Fruit fly (Drosophila melanogaster) whole organism, embryonic: ENCODE measurements around the gene CG32075.

Experiments used
- Atf-2 ChIP-seq: fragments of 200-800 bp; sonication (Bioruptor generic); optimal IDR thresholded peaks from 2 replicates; lab custom pipeline; 2016; ENCODE audit warnings: missing biosample characterization, missing genetic modification characterization
- BEAF-32 ChIP-seq: fragments of 200-800 bp; sonication (Bioruptor generic); optimal IDR thresholded peaks from 3 replicates; lab custom pipeline; 2017; ENCODE audit warnings: missing biosample characterization, missing genetic modification characterization, mild to moderate bottlenecking, moderate library complexity, missing genetic modification reagents
- CG1024 ChIP-seq: fragments of 200-800 bp; sonication (Bioruptor generic); IDR thresholded peaks from 2 replicates; pipeline ENCODE4 v1.3.6; 2022; ENCODE audit warnings: missing biosample characterization, missing genetic modification characterization
- CG11247 ChIP-seq: fragments of 200-800 bp; sonication (Bioruptor generic); IDR thresholded peaks from 2 replicates; pipeline ENCODE4 v1.3.6; 2022; ENCODE audit warnings: missing biosample characterization, missing genetic modification characterization
- CG11504 ChIP-seq: fragments of 200-800 bp; sonication (Bioruptor generic); optimal IDR thresholded peaks from 3 replicates; lab custom pipeline; 2019; ENCODE audit warnings: missing biosample characterization, mild to moderate bottlenecking, missing genetic modification characterization, moderate library complexity
- CG12071 ChIP-seq: fragments of 200-800 bp; sonication (Bioruptor generic); optimal IDR thresholded peaks from 3 replicates; lab custom pipeline; 2018; ENCODE audit warnings: missing biosample characterization, mild to moderate bottlenecking, missing genetic modification characterization
- CG12219 ChIP-seq: fragments of 200-800 bp; sonication (Bioruptor generic); optimal IDR thresholded peaks from 3 replicates; lab custom pipeline; 2018; ENCODE audit warnings: missing biosample characterization, mild to moderate bottlenecking, missing genetic modification characterization
- CG13296 ChIP-seq: fragments of 200-800 bp; sonication (Bioruptor generic); optimal IDR thresholded peaks from 3 replicates; lab custom pipeline; 2018; ENCODE audit warnings: missing biosample characterization, mild to moderate bottlenecking, missing genetic modification characterization
- CG13424 ChIP-seq: fragments of 200-800 bp; sonication (Bioruptor generic); optimal IDR thresholded peaks from 2 replicates; lab custom pipeline; 2019; ENCODE audit warnings: missing biosample characterization, mild to moderate bottlenecking, missing genetic modification characterization, moderate library complexity
- CG14667 ChIP-seq: fragments of 200-800 bp; sonication (Bioruptor generic); IDR thresholded peaks from 2 replicates; pipeline ENCODE4 v1.3.6; 2022; ENCODE audit warnings: missing biosample characterization, missing genetic modification characterization
- CG15514 ChIP-seq: fragments of 200-800 bp; sonication (Bioruptor generic); optimal IDR thresholded peaks from 3 replicates; lab custom pipeline; 2017; ENCODE audit warnings: missing biosample characterization, missing genetic modification characterization, mild to moderate bottlenecking, moderate library complexity, missing genetic modification reagents
- CG16815 ChIP-seq: fragments of 200-800 bp; sonication (Bioruptor generic); optimal IDR thresholded peaks from 3 replicates; lab custom pipeline; 2017; ENCODE audit warnings: missing biosample characterization, mild to moderate bottlenecking, missing genetic modification characterization
- CG16863 ChIP-seq: fragments of 200-800 bp; sonication (Bioruptor generic); optimal IDR thresholded peaks from 3 replicates; lab custom pipeline; 2016; ENCODE audit warnings: missing biosample characterization, missing genetic modification characterization
- CG3407 ChIP-seq: fragments of 200-800 bp; sonication (Bioruptor generic); optimal IDR thresholded peaks from 2 replicates; lab custom pipeline; 2018; ENCODE audit warnings: missing biosample characterization, mild to moderate bottlenecking, missing genetic modification characterization
- CG5245 ChIP-seq: fragments of 200-800 bp; sonication (Bioruptor generic); optimal IDR thresholded peaks from 3 replicates; lab custom pipeline; 2016; ENCODE audit warnings: missing biosample characterization, missing genetic modification characterization
- CG7987 ChIP-seq: fragments of 200-800 bp; sonication (Bioruptor generic); optimal IDR thresholded peaks from 2 replicates; lab custom pipeline; 2018; ENCODE audit warnings: missing biosample characterization, mild to moderate bottlenecking, missing genetic modification characterization, moderate library complexity
- CG8290 ChIP-seq, 3 experiments: fragments of 200-800 bp; sonication (Bioruptor generic); optimal IDR thresholded peaks; 2 replicates each; lab custom pipeline; 2016 to 2019; ENCODE audit warnings: missing biosample characterization in 3 of 3, missing genetic modification characterization in 3 of 3, mild to moderate bottlenecking in 2 of 3, moderate library complexity in 1 of 3
- CG9727 ChIP-seq: fragments of 200-800 bp; sonication (Bioruptor generic); optimal IDR thresholded peaks from 3 replicates; lab custom pipeline; 2017; ENCODE audit warnings: missing biosample characterization, mild to moderate bottlenecking, missing genetic modification characterization
- CTCF ChIP-seq: fragments of 200-800 bp; sonication (Bioruptor generic); optimal IDR thresholded peaks from 2 replicates; lab custom pipeline; 2017; ENCODE audit warnings: missing biosample characterization, mild to moderate bottlenecking, missing genetic modification characterization, moderate library complexity
- CoRest ChIP-seq: fragments of 200-800 bp; sonication (Bioruptor generic); optimal IDR thresholded peaks from 3 replicates; lab custom pipeline; 2018; ENCODE audit warnings: missing biosample characterization, mild to moderate bottlenecking, missing genetic modification characterization, moderate library complexity
- CrebB ChIP-seq: fragments of 200-800 bp; sonication (Bioruptor generic); optimal IDR thresholded peaks from 3 replicates; lab custom pipeline; 2018; ENCODE audit warnings: missing biosample characterization, mild to moderate bottlenecking, missing genetic modification characterization
- Dek ChIP-seq: fragments of 200-800 bp; sonication (Bioruptor generic); optimal IDR thresholded peaks from 3 replicates; lab custom pipeline; 2019; ENCODE audit warnings: missing biosample characterization, mild to moderate bottlenecking, missing genetic modification characterization, moderate library complexity
- Dip3 ChIP-seq: fragments of 200-800 bp; sonication (Bioruptor generic); optimal IDR thresholded peaks from 3 replicates; lab custom pipeline; 2016; ENCODE audit warnings: missing biosample characterization, missing genetic modification characterization
- Dp ChIP-seq: fragments of 200-800 bp; sonication (Bioruptor generic); optimal IDR thresholded peaks from 2 replicates; lab custom pipeline; 2018; ENCODE audit warnings: missing biosample characterization, mild to moderate bottlenecking, missing genetic modification characterization, moderate library complexity
- ERR ChIP-seq: fragments of 200-800 bp; sonication (Bioruptor generic); optimal IDR thresholded peaks from 2 replicates; lab custom pipeline; 2016; ENCODE audit warnings: missing biosample characterization, missing genetic modification characterization
- Ets97D ChIP-seq: fragments of 200-800 bp; sonication (Bioruptor generic); optimal IDR thresholded peaks from 3 replicates; lab custom pipeline; 2016; ENCODE audit warnings: missing biosample characterization, missing genetic modification characterization
- H15 ChIP-seq: fragments of 200-800 bp; sonication (Bioruptor generic); IDR thresholded peaks from 3 replicates; pipeline ENCODE4 v1.3.6; 2022; ENCODE audit warnings: missing biosample characterization, missing genetic modification characterization
- MESR4 ChIP-seq: fragments of 200-800 bp; sonication (Bioruptor generic); optimal IDR thresholded peaks from 2 replicates; lab custom pipeline; 2018; ENCODE audit warnings: missing biosample characterization, mild to moderate bottlenecking, missing genetic modification characterization, moderate library complexity
- Myb ChIP-seq: fragments of 200-800 bp; sonication (Bioruptor generic); optimal IDR thresholded peaks from 2 replicates; lab custom pipeline; 2016; ENCODE audit warnings: missing biosample characterization, missing genetic modification characterization
- Nf-YB ChIP-seq: fragments of 200-800 bp; sonication (Bioruptor generic); optimal IDR thresholded peaks from 3 replicates; lab custom pipeline; 2019; ENCODE audit warnings: missing biosample characterization, mild to moderate bottlenecking, missing genetic modification characterization, moderate library complexity
- Pdp1 ChIP-seq, 2 experiments: fragments of 200-800 bp; sonication (Bioruptor generic); optimal IDR thresholded peaks; 3 replicates each; lab custom pipeline; 2016; ENCODE audit warnings: missing biosample characterization in 2 of 2, missing genetic modification characterization in 2 of 2, mild to moderate bottlenecking in 1 of 2, moderate library complexity in 1 of 2
- Poxn ChIP-seq: fragments of 200-800 bp; sonication (Bioruptor generic); IDR thresholded peaks from 2 replicates; pipeline ENCODE4 v1.3.6; 2022; ENCODE audit warnings: missing biosample characterization, missing genetic modification characterization
- TFAM ChIP-seq: fragments of 200-800 bp; sonication (Bioruptor generic); optimal IDR thresholded peaks from 2 replicates; lab custom pipeline; 2017; ENCODE audit warnings: missing biosample characterization, missing genetic modification characterization, inconsistent platforms
- Taf1 ChIP-seq: fragments of 200-800 bp; sonication (Bioruptor generic); IDR thresholded peaks from 2 replicates; pipeline ENCODE4 v1.3.6; 2022; ENCODE audit warnings: missing biosample characterization, missing genetic modification characterization
- aop ChIP-seq: fragments of 200-800 bp; sonication (Bioruptor generic); IDR thresholded peaks from 2 replicates; pipeline ENCODE4 v1.3.6; 2022; ENCODE audit warnings: missing biosample characterization, missing genetic modification characterization
- bcd ChIP-seq: fragments of 200-800 bp; sonication (Bioruptor generic); optimal IDR thresholded peaks from 2 replicates; lab custom pipeline; 2017; ENCODE audit warnings: missing biosample characterization, mild to moderate bottlenecking, missing genetic modification characterization
- bigmax ChIP-seq: fragments of 200-800 bp; sonication (Bioruptor generic); optimal IDR thresholded peaks from 2 replicates; lab custom pipeline; 2018; ENCODE audit warnings: missing biosample characterization, mild to moderate bottlenecking, missing genetic modification characterization
- corto ChIP-seq: fragments of 200-800 bp; sonication (Bioruptor generic); optimal IDR thresholded peaks from 2 replicates; lab custom pipeline; 2016; ENCODE audit warnings: missing biosample characterization, mild to moderate bottlenecking, missing genetic modification characterization, moderate library complexity
- crc ChIP-seq: fragments of 200-800 bp; sonication (Bioruptor generic); optimal IDR thresholded peaks from 2 replicates; lab custom pipeline; 2016; ENCODE audit warnings: missing biosample characterization, missing genetic modification characterization
- fd102C ChIP-seq: fragments of 200-800 bp; sonication (Bioruptor generic); optimal IDR thresholded peaks from 2 replicates; lab custom pipeline; 2018; ENCODE audit warnings: missing biosample characterization, mild to moderate bottlenecking, missing genetic modification characterization, moderate library complexity
- fd3F ChIP-seq: fragments of 200-800 bp; sonication (Bioruptor generic); optimal IDR thresholded peaks from 2 replicates; lab custom pipeline; 2018; ENCODE audit warnings: missing biosample characterization, mild to moderate bottlenecking, missing genetic modification characterization, moderate library complexity
- inv ChIP-seq: fragments of 200-800 bp; sonication (Bioruptor generic); IDR thresholded peaks from 2 replicates; pipeline ENCODE4 v1.3.6; 2022; ENCODE audit warnings: missing biosample characterization, missing genetic modification characterization; ENCODE audit not compliant: partially characterized antibody
- lilli ChIP-seq: fragments of 200-800 bp; sonication (Bioruptor generic); optimal IDR thresholded peaks from 3 replicates; lab custom pipeline; 2016; ENCODE audit warnings: missing biosample characterization, missing genetic modification characterization
- mirr ChIP-seq: fragments of 200-800 bp; sonication (Bioruptor generic); optimal IDR thresholded peaks from 3 replicates; lab custom pipeline; 2018; ENCODE audit warnings: missing biosample characterization, mild to moderate bottlenecking, missing genetic modification characterization
- phol ChIP-seq: fragments of 200-800 bp; sonication (Bioruptor generic); optimal IDR thresholded peaks from 3 replicates; lab custom pipeline; 2018; ENCODE audit warnings: missing biosample characterization, mild to moderate bottlenecking, missing genetic modification characterization, moderate library complexity
- ro ChIP-seq: fragments of 200-800 bp; sonication (Bioruptor generic); IDR thresholded peaks from 2 replicates; pipeline ENCODE4 v1.3.6; 2022; ENCODE audit warnings: missing biosample characterization, missing genetic modification characterization
- sna ChIP-seq: fragments of 200-800 bp; sonication (Bioruptor generic); IDR thresholded peaks from 2 replicates; pipeline ENCODE4 v1.3.6; 2022; ENCODE audit warnings: missing biosample characterization, missing genetic modification characterization; ENCODE audit not compliant: partially characterized antibody
- sug ChIP-seq: fragments of 200-800 bp; optimal IDR thresholded peaks from 2 replicates; lab custom pipeline; 2019; ENCODE audit warnings: missing biosample characterization, mild to moderate bottlenecking, missing genetic modification characterization, moderate library complexity
- tin ChIP-seq: fragments of 200-800 bp; sonication (Bioruptor generic); optimal IDR thresholded peaks from 3 replicates; lab custom pipeline; 2016; ENCODE audit warnings: missing biosample characterization, missing genetic modification characterization
- tna ChIP-seq: fragments of 200-800 bp; sonication (Bioruptor generic); IDR thresholded peaks from 2 replicates; pipeline ENCODE4 v1.3.6; 2022; ENCODE audit warnings: missing biosample characterization, missing genetic modification characterization; ENCODE audit not compliant: partially characterized antibody
- zfh1 ChIP-seq: fragments of 200-800 bp; sonication (Bioruptor generic); IDR thresholded peaks from 3 replicates; pipeline ENCODE4 v1.3.6; 2022; ENCODE audit warnings: missing biosample characterization, missing genetic modification characterization

The CG32075 gene

dm6 chr3L:11109454-11109853 is 44.7 kb upstream of the CG32075 start, which contains the start of the genes CG34012 and emei (continued):
- TF ChIP-seq CG11504 (tag; lab: Kevin White, UChicago) (no peak), Poxn (GFP tag; lab: Robert Waterston, UW) (no peak), mirr (GFP tag; lab: Kevin White, UChicago) (no peak), CG14667 (no peak), lilli (no peak), CG5245 (no peak), ro (GFP tag; lab: Robert Waterston, UW) (no peak), tna (GFP tag; lab: Robert Waterston, UW) (no peak), CoRest (tag; lab: Kevin White, UChicago) (no peak), phol (tag; lab: Kevin White, UChicago) (peak; percentile 54), CG13424 (tag; lab: Kevin White, UChicago) (no peak), BEAF-32 (GFP tag; lab: Kevin White, UChicago) (no peak), Taf1 (GFP tag; lab: Robert Waterston, UW) (no peak), CG16815 (no peak), aop (no peak), Pdp1 (GFP tag; optimal IDR thresholded peaks at IDR 0.05; lab: Kevin White, UChicago) (peak in 1 of 2 experiments; percentile 6), zfh1 (GFP tag; lab: Robert Waterston, UW) (no peak), CG7987 (GFP tag; lab: Kevin White, UChicago) (no peak), CG8290 (GFP tag; optimal IDR thresholded peaks at IDR 0.05; lab: Kevin White, UChicago) (no peak), CG8290 (tag; optimal IDR thresholded peaks at IDR 0.05; lab: Kevin White, UChicago) (no peak), CG13296 (GFP tag; lab: Kevin White, UChicago) (no peak), CrebB (no peak), Nf-YB (no peak), fd3F (GFP tag; lab: Kevin White, UChicago) (no peak), Ets97D (GFP tag; lab: Kevin White, UChicago) (no peak), TFAM (no peak), CG16863 (GFP tag; lab: Kevin White, UChicago) (no peak), sna (GFP tag; lab: Robert Waterston, UW) (0 out of 2 replicates have a peak, but pooled peaks have one; percentile 30), CG3407 (no peak), MESR4 (GFP tag; lab: Kevin White, UChicago) (peak; percentile 55), CG9727 (GFP tag; lab: Kevin White, UChicago) (no peak), H15 (GFP tag; lab: Robert Waterston, UW) (no peak), ERR (GFP tag; lab: Kevin White, UChicago) (no peak), tin (no peak), inv (GFP tag; lab: Robert Waterston, UW) (no peak), crc (GFP tag; lab: Kevin White, UChicago) (no peak), Dek (no peak), sug (tag; lab: Kevin White, UChicago) (no peak), CG11247 (GFP tag; lab: Robert Waterston, UW) (no peak), CG12071 (GFP tag; lab: Kevin White, UChicago) (no peak), corto (GFP tag; lab: Kevin White, UChicago) (no peak), CG15514 (GFP tag; lab: Kevin White, UChicago) (peak; percentile 79), Atf-2 (no peak), bigmax (GFP tag; lab: Kevin White, UChicago) (peak; percentile 82), Dip3 (no peak), bcd (GFP tag; lab: Kevin White, UChicago) (no peak), CTCF (GFP tag; lab: Kevin White, UChicago) (no peak), CG1024 (GFP tag; lab: Robert Waterston, UW) (no peak), Myb (GFP tag; lab: Kevin White, UChicago) (peak; percentile 32), fd102C (GFP tag; lab: Kevin White, UChicago) (no peak), CG12219 (GFP tag; lab: Kevin White, UChicago) (no peak), Dp (GFP tag; lab: Kevin White, UChicago) (peak; percentile 80)
